Fruit fly (Drosophila melanogaster) whole organism, embryonic: Measurements from ENCODE around the gene meigo.

Experiments
- CG10147 ChIP-seq: fragments of 200-800 bp; sonication (Bioruptor generic); optimal IDR thresholded peaks from 2 replicates; lab custom pipeline; 2019; ENCODE audit warnings: missing biosample characterization, mild to moderate bottlenecking, missing genetic modification characterization, moderate library complexity
- CG1024 ChIP-seq: fragments of 200-800 bp; sonication (Bioruptor generic); IDR thresholded peaks from 2 replicates; pipeline ENCODE4 v1.3.6; 2022; ENCODE audit warnings: missing biosample characterization, missing genetic modification characterization
- CG10979 ChIP-seq: fragments of 200-800 bp; sonication (Bioruptor generic); optimal IDR thresholded peaks from 2 replicates; lab custom pipeline; 2018; ENCODE audit warnings: missing biosample characterization, mild to moderate bottlenecking, missing genetic modification characterization, moderate library complexity
- CG12769 ChIP-seq: fragments of 200-800 bp; sonication (Bioruptor generic); optimal IDR thresholded peaks from 2 replicates; lab custom pipeline; 2019; ENCODE audit warnings: missing biosample characterization, mild to moderate bottlenecking, missing genetic modification characterization, moderate library complexity
- CG14667 ChIP-seq: fragments of 200-800 bp; sonication (Bioruptor generic); IDR thresholded peaks from 2 replicates; pipeline ENCODE4 v1.3.6; 2022; ENCODE audit warnings: missing biosample characterization, missing genetic modification characterization
- CG15514 ChIP-seq: fragments of 200-800 bp; sonication (Bioruptor generic); optimal IDR thresholded peaks from 3 replicates; lab custom pipeline; 2017; ENCODE audit warnings: missing biosample characterization, missing genetic modification characterization, mild to moderate bottlenecking, moderate library complexity, missing genetic modification reagents
- CG1603 ChIP-seq: fragments of 200-800 bp; sonication (Bioruptor generic); optimal IDR thresholded peaks from 2 replicates; lab custom pipeline; 2019; ENCODE audit warnings: missing biosample characterization, mild to moderate bottlenecking, missing genetic modification characterization, moderate library complexity
- CG17359 ChIP-seq: fragments of 200-800 bp; sonication (Bioruptor generic); optimal IDR thresholded peaks from 3 replicates; lab custom pipeline; 2018; ENCODE audit warnings: missing biosample characterization, mild to moderate bottlenecking, missing genetic modification characterization, moderate library complexity
- CG18599 ChIP-seq: fragments of 200-800 bp; sonication (Bioruptor generic); optimal IDR thresholded peaks from 3 replicates; lab custom pipeline; 2017; ENCODE audit warnings: missing biosample characterization, missing genetic modification characterization, mild to moderate bottlenecking, moderate library complexity, missing genetic modification reagents
- CG32532 ChIP-seq: fragments of 200-800 bp; sonication (Bioruptor generic); IDR thresholded peaks from 2 replicates; pipeline ENCODE4 v1.3.6; 2022; ENCODE audit warnings: missing biosample characterization, missing genetic modification characterization
- CG33557 ChIP-seq: fragments of 200-800 bp; sonication (Bioruptor generic); optimal IDR thresholded peaks from 2 replicates; lab custom pipeline; 2019; ENCODE audit warnings: missing biosample characterization, mild to moderate bottlenecking, missing genetic modification characterization, moderate library complexity
- CG6654 ChIP-seq: fragments of 200-800 bp; sonication (Bioruptor generic); optimal IDR thresholded peaks from 2 replicates; lab custom pipeline; 2017; ENCODE audit warnings: missing biosample characterization, mild to moderate bottlenecking, missing genetic modification characterization
- CG6683 ChIP-seq: fragments of 200-800 bp; sonication (Bioruptor generic); optimal IDR thresholded peaks from 2 replicates; lab custom pipeline; 2017; ENCODE audit warnings: missing biosample characterization, mild to moderate bottlenecking, missing genetic modification characterization, missing genetic modification reagents
- CG7963 ChIP-seq: fragments of 200-800 bp; sonication (Bioruptor generic); IDR thresholded peaks from 3 replicates; pipeline ENCODE4 v1.3.6; 2022; ENCODE audit warnings: missing biosample characterization, missing genetic modification characterization; ENCODE audit not compliant: partially characterized antibody
- CG9609 ChIP-seq: fragments of 200-800 bp; sonication (Bioruptor generic); optimal IDR thresholded peaks from 3 replicates; lab custom pipeline; 2016; ENCODE audit warnings: missing biosample characterization, missing genetic modification characterization
- CG9817 ChIP-seq: fragments of 200-800 bp; sonication (Bioruptor generic); optimal IDR thresholded peaks from 2 replicates; lab custom pipeline; 2018; ENCODE audit warnings: missing biosample characterization, mild to moderate bottlenecking, missing genetic modification characterization, moderate library complexity
- Dll ChIP-seq: fragments of 200-800 bp; sonication (Bioruptor generic); IDR thresholded peaks from 4 replicates; pipeline ENCODE4 v1.3.6; 2022; ENCODE audit warnings: missing biosample characterization, missing genetic modification characterization; ENCODE audit not compliant: partially characterized antibody
- Elba2 ChIP-seq: fragments of 200-800 bp; sonication (Bioruptor generic); optimal IDR thresholded peaks from 3 replicates; lab custom pipeline; 2016; ENCODE audit warnings: missing biosample characterization, missing genetic modification characterization
- Fer1 ChIP-seq: fragments of 200-800 bp; sonication (Bioruptor generic); optimal IDR thresholded peaks from 2 replicates; lab custom pipeline; 2017; ENCODE audit warnings: missing biosample characterization, mild to moderate bottlenecking, missing genetic modification characterization
- HLH4C ChIP-seq: fragments of 200-800 bp; sonication (Bioruptor generic); IDR thresholded peaks from 3 replicates; pipeline ENCODE4 v1.3.6; 2022; ENCODE audit warnings: missing biosample characterization, missing genetic modification characterization; ENCODE audit not compliant: partially characterized antibody
- HLHmδ ChIP-seq: fragments of 200-800 bp; sonication (Bioruptor generic); optimal IDR thresholded peaks from 2 replicates; lab custom pipeline; 2018; ENCODE audit warnings: missing biosample characterization, mild to moderate bottlenecking, missing genetic modification characterization, moderate library complexity
- Lpt ChIP-seq: fragments of >200 bp; optimal IDR thresholded peaks from 2 replicates; lab custom pipeline; 2018; ENCODE audit warnings: missing biosample characterization, missing genetic modification characterization
- Oli ChIP-seq: fragments of 200-800 bp; sonication (Bioruptor generic); optimal IDR thresholded peaks from 2 replicates; lab custom pipeline; 2018; ENCODE audit warnings: missing biosample characterization, mild to moderate bottlenecking, missing genetic modification characterization, moderate library complexity
- Rfx ChIP-seq: fragments of 200-800 bp; sonication (Bioruptor generic); IDR thresholded peaks from 2 replicates; pipeline ENCODE4 v1.3.6; 2022; ENCODE audit warnings: missing biosample characterization, missing genetic modification characterization
- Taf1 ChIP-seq: fragments of 200-800 bp; sonication (Bioruptor generic); IDR thresholded peaks from 2 replicates; pipeline ENCODE4 v1.3.6; 2022; ENCODE audit warnings: missing biosample characterization, missing genetic modification characterization
- Trl ChIP-seq, 3 experiments: fragments of >200 bp in 2 of 3; fragments of 200-800 bp in 1 of 3; sonication (Bioruptor generic) in 1 of 3; optimal IDR thresholded peaks; 2 replicates in 1 of 3; 3 replicates in 2 of 3; lab custom pipeline; 2016 to 2017; ENCODE audit warnings: missing biosample characterization in 1 of 3, missing genetic modification characterization in 1 of 3
- ac ChIP-seq: fragments of 200-800 bp; sonication (Bioruptor generic); optimal IDR thresholded peaks from 3 replicates; lab custom pipeline; 2017; ENCODE audit warnings: missing biosample characterization, mild to moderate bottlenecking, missing genetic modification characterization
- ara ChIP-seq: fragments of 200-800 bp; sonication (Bioruptor generic); IDR thresholded peaks from 2 replicates; pipeline ENCODE4 v1.3.6; 2022; ENCODE audit warnings: missing biosample characterization, missing genetic modification characterization
- da ChIP-seq: fragments of 200-800 bp; sonication (Bioruptor generic); optimal IDR thresholded peaks from 2 replicates; lab custom pipeline; 2016; ENCODE audit warnings: missing biosample characterization, missing genetic modification characterization
- ems ChIP-seq: fragments of 200-800 bp; sonication (Bioruptor generic); optimal IDR thresholded peaks from 3 replicates; lab custom pipeline; 2016; ENCODE audit warnings: missing biosample characterization, missing genetic modification characterization
- gcm2 ChIP-seq: fragments of 200-800 bp; sonication (Bioruptor generic); optimal IDR thresholded peaks from 2 replicates; lab custom pipeline; 2016; ENCODE audit warnings: missing biosample characterization, missing genetic modification characterization
- grau ChIP-seq: fragments of 200-800 bp; optimal IDR thresholded peaks from 3 replicates; lab custom pipeline; 2019; ENCODE audit warnings: missing biosample characterization, mild to moderate bottlenecking, missing genetic modification characterization, moderate library complexity
- ind ChIP-seq: fragments of 200-800 bp; sonication (Bioruptor generic); optimal IDR thresholded peaks from 3 replicates; lab custom pipeline; 2016; ENCODE audit warnings: missing biosample characterization, missing genetic modification characterization
- insv ChIP-seq, 2 experiments: fragments of 200-800 bp; sonication (Bioruptor generic); optimal IDR thresholded peaks; 3 replicates each; lab custom pipeline; 2016 to 2018; ENCODE audit warnings: missing biosample characterization in 2 of 2, missing genetic modification characterization in 2 of 2
- knrl ChIP-seq: fragments of 200-800 bp; sonication (Bioruptor generic); IDR thresholded peaks from 3 replicates; pipeline ENCODE4 v1.3.6; 2022; ENCODE audit warnings: missing biosample characterization, missing genetic modification characterization; ENCODE audit not compliant: partially characterized antibody
- lbe ChIP-seq: fragments of 200-800 bp; sonication (Bioruptor generic); optimal IDR thresholded peaks from 2 replicates; lab custom pipeline; 2016; ENCODE audit warnings: missing biosample characterization, mild to moderate bottlenecking, missing genetic modification characterization
- lola ChIP-seq, 3 experiments: fragments of >200 bp in 2 of 3; fragments of 200-800 bp in 1 of 3; sonication (Bioruptor generic) in 1 of 3; optimal IDR thresholded peaks; 2 replicates each; lab custom pipeline; 2017 to 2019; ENCODE audit warnings: missing biosample characterization in 3 of 3, missing genetic modification characterization in 3 of 3, mild to moderate bottlenecking in 1 of 3, moderate library complexity in 1 of 3
- mam ChIP-seq: fragments of 200-800 bp; sonication (Bioruptor generic); optimal IDR thresholded peaks from 3 replicates; lab custom pipeline; 2016; ENCODE audit warnings: missing biosample characterization, missing genetic modification characterization
- nmo ChIP-seq: fragments of 200-800 bp; sonication (Bioruptor generic); optimal IDR thresholded peaks from 2 replicates; lab custom pipeline; 2018; ENCODE audit warnings: missing biosample characterization, mild to moderate bottlenecking, missing genetic modification characterization, moderate library complexity
- oc ChIP-seq: fragments of 200-800 bp; sonication (Bioruptor generic); optimal IDR thresholded peaks from 2 replicates; lab custom pipeline; 2018; ENCODE audit warnings: missing biosample characterization, mild to moderate bottlenecking, missing genetic modification characterization, moderate library complexity
- p53 ChIP-seq: fragments of 200-800 bp; sonication (Bioruptor generic); optimal IDR thresholded peaks from 2 replicates; lab custom pipeline; 2016; ENCODE audit warnings: missing biosample characterization, missing genetic modification characterization
- sim ChIP-seq: fragments of 200-800 bp; sonication (Bioruptor generic); IDR thresholded peaks from 2 replicates; pipeline ENCODE4 v1.3.6; 2022; ENCODE audit warnings: missing biosample characterization, missing genetic modification characterization
- sisA ChIP-seq: fragments of 200-800 bp; sonication (Bioruptor generic); IDR thresholded peaks from 2 replicates; pipeline ENCODE4 v1.3.6; 2022; ENCODE audit warnings: missing biosample characterization, missing genetic modification characterization
- vfl ChIP-seq: fragments of 200-800 bp; sonication (Bioruptor generic); optimal IDR thresholded peaks from 2 replicates; lab custom pipeline; 2016; ENCODE audit warnings: missing biosample characterization, missing genetic modification characterization
- wek ChIP-seq: fragments of 200-800 bp; sonication (Bioruptor generic); optimal IDR thresholded peaks from 3 replicates; lab custom pipeline; 2018; ENCODE audit warnings: missing biosample characterization, mild to moderate bottlenecking, missing genetic modification characterization, moderate library complexity
- zen ChIP-seq: fragments of 200-800 bp; sonication (Bioruptor generic); optimal IDR thresholded peaks from 3 replicates; lab custom pipeline; 2018; ENCODE audit warnings: missing biosample characterization, mild to moderate bottlenecking, missing genetic modification characterization, moderate library complexity
- zf30C ChIP-seq: fragments of 200-800 bp; sonication (Bioruptor generic); optimal IDR thresholded peaks from 3 replicates; lab custom pipeline; 2018; ENCODE audit warnings: missing biosample characterization, mild to moderate bottlenecking, missing genetic modification characterization

The meigo gene

dm6 chr3R:21184373-21185132 lies 46.5 kb downstream of the meigo start (continued):
- TF ChIP-seq CG18599 (GFP tag; lab: Kevin White, UChicago) (peak; percentile 1), grau (tag; lab: Kevin White, UChicago) (peak; percentile 64), CG9817 (tag; lab: Kevin White, UChicago) (peak; percentile 73), mam (peak; percentile 67), ac (GFP tag; lab: Kevin White, UChicago) (no peak), gcm2 (GFP tag; lab: Kevin White, UChicago) (peak; percentile 61), nmo (peak; percentile 71), CG7963 (GFP tag; lab: Robert Waterston, UW) (no peak), Dll (no peak), lola (GFP tag; optimal IDR thresholded peaks at IDR 0.05; lab: Kevin White, UChicago) (peak in 1 of 3 experiments; percentile 31), CG10979 (tag; lab: Kevin White, UChicago) (peak; percentile 75), insv (GFP tag; optimal IDR thresholded peaks at IDR 0.05; lab: Kevin White, UChicago) (peak in 1 of 2 experiments; percentile 68), CG12769 (peak; percentile 66), wek (GFP tag; lab: Kevin White, UChicago) (peak; percentile 43), HLHmδ (GFP tag; lab: Kevin White, UChicago) (peak; percentile 59), lbe (GFP tag; lab: Kevin White, UChicago) (no peak), vfl (GFP tag; lab: Kevin White, UChicago) (peak; percentile 82), CG32532 (GFP tag; lab: Robert Waterston, UW) (peak; percentile 84), Trl (optimal IDR thresholded peaks at IDR 0.05; lab: Kevin White, UChicago) (no peak), Trl (GFP tag; optimal IDR thresholded peaks at IDR 0.05; lab: Kevin White, UChicago) (peak; percentile 74), CG1603 (tag; lab: Kevin White, UChicago) (peak; percentile 78), Lpt (GFP tag; lab: Kevin White, UChicago) (peak; percentile 95), CG14667 (GFP tag; lab: Robert Waterston, UW) (peak; percentile 55; the same call in 1 of the 2 replicates), Taf1 (no peak), da (GFP tag; lab: Kevin White, UChicago) (peak; percentile 69), ara (GFP tag; lab: Robert Waterston, UW) (peak; percentile 66), CG15514 (GFP tag; lab: Kevin White, UChicago) (peak; percentile 83), CG10147 (GFP tag; lab: Kevin White, UChicago) (peak; percentile 65), p53 (GFP tag; lab: Kevin White, UChicago) (peak; percentile 66), CG33557 (GFP tag; lab: Kevin White, UChicago) (peak; percentile 15), zf30C (peak; percentile 30), ems (GFP tag; lab: Kevin White, UChicago) (peak; percentile 70), Rfx (GFP tag; lab: Robert Waterston, UW) (peak; percentile 90), sim (GFP tag; lab: Robert Waterston, UW) (no peak), oc (tag; lab: Kevin White, UChicago) (no peak), CG1024 (GFP tag; lab: Robert Waterston, UW) (peak; percentile 49; the same call in 1 of the 2 replicates), CG6683 (GFP tag; lab: Kevin White, UChicago) (peak; percentile 47), CG17359 (tag; lab: Kevin White, UChicago) (peak; percentile 67), ind (peak; percentile 69), Fer1 (GFP tag; lab: Kevin White, UChicago) (peak; percentile 73), Oli (tag; lab: Kevin White, UChicago) (peak; percentile 53), CG9609 (GFP tag; lab: Kevin White, UChicago) (peak; percentile 81), sisA (GFP tag; lab: Robert Waterston, UW) (peak; percentile 37; the same call in 1 of the 2 replicates), Elba2 (GFP tag; lab: Kevin White, UChicago) (no peak), HLH4C (GFP tag; lab: Robert Waterston, UW) (no peak), knrl (GFP tag; lab: Robert Waterston, UW) (peak; percentile 70; the same call in 1 of the 3 replicates), zen (peak; percentile 82), CG6654 (GFP tag; lab: Kevin White, UChicago) (peak; percentile 47)
